Fruit fly (Drosophila melanogaster) whole organism, embryonic: Measurements from ENCODE around the gene tok.

ENCODE experiments used
- CG10321 ChIP-seq: fragments of 200-800 bp; sonication (Bioruptor generic); IDR thresholded peaks from 2 replicates; pipeline ENCODE4 v1.3.6; 2022; ENCODE audit warnings: missing biosample characterization, missing genetic modification characterization
- CG1233 ChIP-seq: fragments of 200-800 bp; sonication (Bioruptor generic); optimal IDR thresholded peaks from 4 replicates; lab custom pipeline; 2018; ENCODE audit warnings: missing biosample characterization, mild to moderate bottlenecking, missing genetic modification characterization
- CG12744 ChIP-seq: fragments of 200-800 bp; sonication (Bioruptor generic); optimal IDR thresholded peaks from 2 replicates; lab custom pipeline; 2016; ENCODE audit warnings: missing biosample characterization, missing genetic modification characterization
- CG15269 ChIP-seq: fragments of 200-800 bp; sonication (Bioruptor generic); optimal IDR thresholded peaks from 2 replicates; lab custom pipeline; 2018; ENCODE audit warnings: missing biosample characterization, mild to moderate bottlenecking, missing genetic modification characterization, moderate library complexity
- CG16779 ChIP-seq: fragments of 200-800 bp; sonication (Bioruptor generic); IDR thresholded peaks from 2 replicates; pipeline ENCODE4 v1.3.6; 2022; ENCODE audit warnings: missing biosample characterization, missing genetic modification characterization
- CG17612 ChIP-seq: fragments of 200-800 bp; sonication (Bioruptor generic); IDR thresholded peaks from 2 replicates; pipeline ENCODE4 v1.3.6; 2022; ENCODE audit warnings: missing biosample characterization, missing genetic modification characterization
- CG2120 ChIP-seq: fragments of 200-800 bp; sonication (Bioruptor generic); optimal IDR thresholded peaks from 3 replicates; lab custom pipeline; 2016; ENCODE audit warnings: missing biosample characterization, missing genetic modification characterization
- CG32767 ChIP-seq: fragments of 200-800 bp; sonication (Bioruptor generic); IDR thresholded peaks from 2 replicates; pipeline ENCODE4 v1.3.6; 2022; ENCODE audit warnings: missing biosample characterization, missing genetic modification characterization
- CG3281 ChIP-seq: fragments of 200-800 bp; sonication (Bioruptor generic); optimal IDR thresholded peaks from 3 replicates; lab custom pipeline; 2017; ENCODE audit warnings: missing biosample characterization, mild to moderate bottlenecking, missing genetic modification characterization
- CG33557 ChIP-seq: fragments of 200-800 bp; sonication (Bioruptor generic); optimal IDR thresholded peaks from 2 replicates; lab custom pipeline; 2019; ENCODE audit warnings: missing biosample characterization, mild to moderate bottlenecking, missing genetic modification characterization, moderate library complexity
- CG34422 ChIP-seq: fragments of 200-800 bp; sonication (Bioruptor generic); IDR thresholded peaks from 3 replicates; pipeline ENCODE4 v1.3.6; 2022; ENCODE audit warnings: missing biosample characterization, missing genetic modification characterization
- CG6654 ChIP-seq: fragments of 200-800 bp; sonication (Bioruptor generic); optimal IDR thresholded peaks from 2 replicates; lab custom pipeline; 2017; ENCODE audit warnings: missing biosample characterization, mild to moderate bottlenecking, missing genetic modification characterization
- CG6689 ChIP-seq: fragments of 200-800 bp; sonication (Bioruptor generic); IDR thresholded peaks from 2 replicates; pipeline ENCODE4 v1.3.6; 2022; ENCODE audit warnings: missing biosample characterization, missing genetic modification characterization
- CG8281 ChIP-seq: fragments of 200-800 bp; sonication (Bioruptor generic); optimal IDR thresholded peaks from 2 replicates; lab custom pipeline; 2018; ENCODE audit warnings: missing biosample characterization, mild to moderate bottlenecking, missing genetic modification characterization, moderate library complexity
- CG8290 ChIP-seq, 3 experiments: fragments of 200-800 bp; sonication (Bioruptor generic); optimal IDR thresholded peaks; 2 replicates each; lab custom pipeline; 2016 to 2019; ENCODE audit warnings: missing biosample characterization in 3 of 3, missing genetic modification characterization in 3 of 3, mild to moderate bottlenecking in 2 of 3, moderate library complexity in 1 of 3
- CG8359 ChIP-seq: fragments of 200-800 bp; sonication (Bioruptor generic); optimal IDR thresholded peaks from 2 replicates; lab custom pipeline; 2017; ENCODE audit warnings: missing biosample characterization, mild to moderate bottlenecking, missing genetic modification characterization, borderline replicate concordance
- Drgx ChIP-seq: fragments of 200-800 bp; sonication (Bioruptor generic); IDR thresholded peaks from 2 replicates; pipeline ENCODE4 v1.3.6; 2022; ENCODE audit warnings: missing biosample characterization, missing genetic modification characterization
- Fer2 ChIP-seq: fragments of 200-800 bp; sonication (Bioruptor generic); optimal IDR thresholded peaks from 2 replicates; lab custom pipeline; 2018; ENCODE audit warnings: missing biosample characterization, mild to moderate bottlenecking, missing genetic modification characterization, moderate library complexity
- Hey ChIP-seq: fragments of 200-800 bp; sonication (Bioruptor generic); optimal IDR thresholded peaks from 3 replicates; lab custom pipeline; 2018; ENCODE audit warnings: missing biosample characterization, mild to moderate bottlenecking, missing genetic modification characterization
- Myb ChIP-seq: fragments of 200-800 bp; sonication (Bioruptor generic); optimal IDR thresholded peaks from 2 replicates; lab custom pipeline; 2016; ENCODE audit warnings: missing biosample characterization, missing genetic modification characterization
- NK7.1 ChIP-seq: fragments of 200-800 bp; sonication (Bioruptor generic); optimal IDR thresholded peaks from 3 replicates; lab custom pipeline; 2016; ENCODE audit warnings: missing biosample characterization, missing genetic modification characterization
- Nf-YA ChIP-seq: fragments of 200-800 bp; sonication (Bioruptor generic); IDR thresholded peaks from 2 replicates; pipeline ENCODE4 v1.3.6; 2022; ENCODE audit warnings: missing biosample characterization, missing genetic modification characterization
- Trl ChIP-seq, 3 experiments: fragments of >200 bp in 2 of 3; fragments of 200-800 bp in 1 of 3; sonication (Bioruptor generic) in 1 of 3; optimal IDR thresholded peaks; 2 replicates in 1 of 3; 3 replicates in 2 of 3; lab custom pipeline; 2016 to 2017; ENCODE audit warnings: missing biosample characterization in 1 of 3, missing genetic modification characterization in 1 of 3
- Vsx1 ChIP-seq: fragments of 200-800 bp; sonication (Bioruptor generic); optimal IDR thresholded peaks from 2 replicates; lab custom pipeline; 2017; ENCODE audit warnings: missing biosample characterization, mild to moderate bottlenecking, missing genetic modification characterization, missing genetic modification reagents
- abd-A ChIP-seq: fragments of 200-800 bp; sonication (Bioruptor generic); optimal IDR thresholded peaks from 3 replicates; lab custom pipeline; 2019; ENCODE audit warnings: missing biosample characterization, mild to moderate bottlenecking, missing genetic modification characterization, moderate library complexity
- ac ChIP-seq: fragments of 200-800 bp; sonication (Bioruptor generic); optimal IDR thresholded peaks from 3 replicates; lab custom pipeline; 2017; ENCODE audit warnings: missing biosample characterization, mild to moderate bottlenecking, missing genetic modification characterization
- caup ChIP-seq: fragments of 200-800 bp; sonication (Bioruptor generic); optimal IDR thresholded peaks from 3 replicates; lab custom pipeline; 2017; ENCODE audit warnings: missing biosample characterization, mild to moderate bottlenecking, missing genetic modification characterization, moderate library complexity; ENCODE audit not compliant: severe bottlenecking
- crp ChIP-seq, 2 experiments: fragments of 200-800 bp; sonication (Bioruptor generic); optimal IDR thresholded peaks; 2 replicates in 1 of 2; 3 replicates in 1 of 2; lab custom pipeline; 2017; ENCODE audit warnings: missing biosample characterization in 2 of 2, missing genetic modification characterization in 2 of 2, mild to moderate bottlenecking in 1 of 2, moderate library complexity in 1 of 2
- dysf ChIP-seq: fragments of 200-800 bp; sonication (Bioruptor generic); IDR thresholded peaks from 3 replicates; pipeline ENCODE4 v1.3.6; 2022; ENCODE audit warnings: missing biosample characterization, missing genetic modification characterization
- emc ChIP-seq: fragments of 200-800 bp; sonication (Bioruptor generic); optimal IDR thresholded peaks from 2 replicates; lab custom pipeline; 2016; ENCODE audit warnings: missing biosample characterization, missing genetic modification characterization
- eve ChIP-seq, 2 experiments: fragments of >200 bp; optimal IDR thresholded peaks; 2 replicates each; lab custom pipeline; 2017; ENCODE audit warnings: missing biosample characterization in 2 of 2, missing genetic modification characterization in 2 of 2
- lov ChIP-seq, 2 experiments: fragments of 200-800 bp in 1 of 2; fragments of >200 bp in 1 of 2; sonication (Bioruptor generic) in 1 of 2; IDR thresholded peaks in 1 of 2; optimal IDR thresholded peaks in 1 of 2; 2 replicates in 1 of 2; 3 replicates in 1 of 2; pipeline versions ENCODE4 v1.3.6 to Lab custom; 2017 to 2022; ENCODE audit warnings: missing biosample characterization in 1 of 2, missing genetic modification characterization in 1 of 2
- nau ChIP-seq: fragments of 200-800 bp; sonication (Bioruptor generic); optimal IDR thresholded peaks from 3 replicates; lab custom pipeline; 2017; ENCODE audit warnings: missing biosample characterization, mild to moderate bottlenecking, missing genetic modification characterization, missing genetic modification reagents
- nerfin-2 ChIP-seq: fragments of 200-800 bp; sonication (Bioruptor generic); IDR thresholded peaks from 2 replicates; pipeline ENCODE4 v1.3.6; 2022; ENCODE audit warnings: missing biosample characterization, missing genetic modification characterization; ENCODE audit not compliant: partially characterized antibody
- pan ChIP-seq, 4 experiments: fragments of >200 bp in 3 of 4; fragments of 200-800 bp in 1 of 4; sonication (Bioruptor generic) in 1 of 4; optimal IDR thresholded peaks in 3 of 4; IDR thresholded peaks in 1 of 4; 2 replicates each; pipeline versions ENCODE4 v1.3.6 to Lab custom; 2017 to 2022; ENCODE audit warnings: missing biosample characterization in 2 of 4, missing genetic modification characterization in 2 of 4, mixed read lengths in 1 of 4
- pita ChIP-seq: fragments of 200-800 bp; sonication (Bioruptor generic); optimal IDR thresholded peaks from 2 replicates; lab custom pipeline; 2017; ENCODE audit warnings: missing biosample characterization, mild to moderate bottlenecking, missing genetic modification characterization
- ranshi ChIP-seq: fragments of 200-800 bp; sonication (Bioruptor generic); IDR thresholded peaks from 2 replicates; pipeline ENCODE4 v1.3.6; 2022; ENCODE audit warnings: missing biosample characterization, missing genetic modification characterization
- rib ChIP-seq: fragments of 200-800 bp; sonication (Bioruptor generic); IDR thresholded peaks from 2 replicates; pipeline ENCODE4 v1.3.6; 2022; ENCODE audit warnings: missing biosample characterization, missing genetic modification characterization
- run ChIP-seq: fragments of 200-800 bp; sonication (Bioruptor generic); optimal IDR thresholded peaks from 3 replicates; lab custom pipeline; 2018; ENCODE audit warnings: missing biosample characterization, mild to moderate bottlenecking, missing genetic modification characterization
- salm ChIP-seq: fragments of 200-800 bp; sonication (Bioruptor generic); optimal IDR thresholded peaks from 2 replicates; lab custom pipeline; 2018; ENCODE audit warnings: missing biosample characterization, mild to moderate bottlenecking, missing genetic modification characterization
- scrt ChIP-seq: fragments of 200-800 bp; sonication (Bioruptor generic); optimal IDR thresholded peaks from 2 replicates; lab custom pipeline; 2018; ENCODE audit warnings: missing biosample characterization, mild to moderate bottlenecking, missing genetic modification characterization, moderate library complexity
- slp2 ChIP-seq: fragments of 200-800 bp; sonication (Bioruptor generic); optimal IDR thresholded peaks from 2 replicates; lab custom pipeline; 2016; ENCODE audit warnings: missing biosample characterization, missing genetic modification characterization
- usp ChIP-seq: fragments of >200 bp; optimal IDR thresholded peaks from 2 replicates; lab custom pipeline; 2017; ENCODE audit warnings: missing biosample characterization, missing genetic modification characterization
- vnd ChIP-seq: fragments of 200-800 bp; sonication (Bioruptor generic); IDR thresholded peaks from 3 replicates; pipeline ENCODE4 v1.3.6; 2022; ENCODE audit warnings: missing biosample characterization, missing genetic modification characterization; ENCODE audit not compliant: partially characterized antibody
- wdn ChIP-seq: fragments of 200-800 bp; sonication (Bioruptor generic); IDR thresholded peaks from 2 replicates; pipeline ENCODE4 v1.3.6; 2022; ENCODE audit warnings: missing biosample characterization, missing genetic modification characterization

The tok gene

dm6 chr3R:24771273-24772231 lies 52.1 kb downstream of the tok start, which contains the start of gene CG42331 (continued):
- TF ChIP-seq pan (optimal IDR thresholded peaks at IDR 0.05; lab: Kevin White, UChicago) (no peak), pan (GFP tag; optimal IDR thresholded peaks at IDR 0.05 in 1 of 2, IDR thresholded peaks at IDR 0.05 in 1 of 2) (peak in 1 of 2 experiments; percentile 43), emc (GFP tag; lab: Kevin White, UChicago) (peak; percentile 5), wdn (no peak), slp2 (peak; percentile 52), ac (no peak), CG6654 (peak; percentile 6), Trl (optimal IDR thresholded peaks at IDR 0.05; lab: Kevin White, UChicago) (peak; percentile 35 to 60), Trl (GFP tag; optimal IDR thresholded peaks at IDR 0.05; lab: Kevin White, UChicago) (peak; percentile 27), CG33557 (GFP tag; lab: Kevin White, UChicago) (no peak), nerfin-2 (no peak), nau (GFP tag; lab: Kevin White, UChicago) (peak; percentile 46), ranshi (peak; percentile 44; the same call in 1 of the 2 replicates), rib (GFP tag; lab: Robert Waterston, UW) (no peak), Vsx1 (GFP tag; lab: Kevin White, UChicago) (peak; percentile 7), CG16779 (GFP tag; lab: Robert Waterston, UW) (no peak), CG8290 (GFP tag; optimal IDR thresholded peaks at IDR 0.05; lab: Kevin White, UChicago) (no peak), CG8290 (tag; optimal IDR thresholded peaks at IDR 0.05; lab: Kevin White, UChicago) (peak in 1 of 2 experiments; percentile 27), salm (tag; lab: Kevin White, UChicago) (peak; percentile 52), Fer2 (no peak), Drgx (GFP tag; lab: Robert Waterston, UW) (no peak), CG3281 (GFP tag; lab: Kevin White, UChicago) (peak; percentile 71), pita (GFP tag; lab: Kevin White, UChicago) (no peak), CG8359 (GFP tag; lab: Kevin White, UChicago) (peak; percentile 7), NK7.1 (peak; percentile 24), CG10321 (GFP tag; lab: Robert Waterston, UW) (no peak), Myb (GFP tag; lab: Kevin White, UChicago) (peak; percentile 21), Nf-YA (no peak), scrt (peak; percentile 37), abd-A (tag; lab: Kevin White, UChicago) (peak; percentile 31), dysf (GFP tag; lab: Robert Waterston, UW) (peak; percentile 83), CG15269 (tag; lab: Kevin White, UChicago) (peak; percentile 71), CG2120 (GFP tag; lab: Kevin White, UChicago) (peak; percentile 78), CG8281 (tag; lab: Kevin White, UChicago) (peak; percentile 72), CG17612 (GFP tag; lab: Robert Waterston, UW) (no peak), CG1233 (GFP tag; lab: Kevin White, UChicago) (peak; percentile 31), CG12744 (GFP tag; lab: Kevin White, UChicago) (peak; percentile 11), caup (peak; percentile 27), eve (GFP tag; optimal IDR thresholded peaks at IDR 0.05; lab: Kevin White, UChicago) (peak in 1 of 2 experiments; percentile 61), vnd (no peak), CG34422 (GFP tag; lab: Robert Waterston, UW) (0 out of 3 replicates have a peak, but pooled peaks have one; percentile 50), run (tag; lab: Kevin White, UChicago) (peak; percentile 72), crp (GFP tag; optimal IDR thresholded peaks at IDR 0.05; lab: Kevin White, UChicago) (no peak), CG32767 (GFP tag; lab: Robert Waterston, UW) (peak; percentile 28; the same call in 1 of the 2 replicates), Hey (tag; lab: Kevin White, UChicago) (peak; percentile 95), usp (GFP tag; lab: Kevin White, UChicago) (no peak), lov (optimal IDR thresholded peaks at IDR 0.05; lab: Kevin White, UChicago) (no peak), lov (GFP tag; IDR thresholded peaks at IDR 0.05; lab: Robert Waterston, UW) (no peak), CG6689 (GFP tag; lab: Robert Waterston, UW) (peak; percentile 57; the same call in 1 of the 2 replicates)
